Fruit fly (Drosophila melanogaster) whole organism, adult: Measurements from ENCODE around the gene Lrch.

ENCODE experiments used
- CG11617 ChIP-seq: fragments of 200-800 bp; sonication (Bioruptor generic); optimal IDR thresholded peaks from 2 replicates; lab custom pipeline; 2017; ENCODE audit warnings: mild to moderate bottlenecking, missing biosample characterization, missing genetic modification reagents, missing genetic modification characterization
- CG12768 ChIP-seq: fragments of 200-800 bp; sonication (Bioruptor generic); optimal IDR thresholded peaks from 2 replicates; lab custom pipeline; 2017; ENCODE audit warnings: missing biosample characterization, missing genetic modification characterization, mild to moderate bottlenecking, moderate library complexity, missing genetic modification reagents
- CG14711 ChIP-seq: fragments of 200-800 bp; sonication (Bioruptor generic); optimal IDR thresholded peaks from 2 replicates; lab custom pipeline; 2018; ENCODE audit warnings: missing biosample characterization, mild to moderate bottlenecking, missing genetic modification characterization, moderate library complexity
- CG1620 ChIP-seq: fragments of 200-800 bp; sonication (Bioruptor generic); optimal IDR thresholded peaks from 2 replicates; lab custom pipeline; 2016; ENCODE audit warnings: missing biosample characterization, missing genetic modification characterization
- CG33017 ChIP-seq: fragments of 200-800 bp; sonication (Bioruptor generic); optimal IDR thresholded peaks from 2 replicates; lab custom pipeline; 2018; ENCODE audit warnings: missing biosample characterization, mild to moderate bottlenecking, missing genetic modification characterization, moderate library complexity
- CG5204 ChIP-seq: fragments of 200-800 bp; sonication (Bioruptor generic); optimal IDR thresholded peaks from 2 replicates; lab custom pipeline; 2016; ENCODE audit warnings: missing biosample characterization, missing genetic modification characterization
- CG7045 ChIP-seq: fragments of 200-800 bp; sonication (Bioruptor generic); optimal IDR thresholded peaks from 2 replicates; lab custom pipeline; 2017; ENCODE audit warnings: missing biosample characterization, mild to moderate bottlenecking, missing genetic modification characterization
- CG7101 ChIP-seq: fragments of 200-800 bp; sonication (Bioruptor generic); optimal IDR thresholded peaks from 2 replicates; lab custom pipeline; 2018; ENCODE audit warnings: missing biosample characterization, mild to moderate bottlenecking, missing genetic modification characterization, moderate library complexity
- Clk ChIP-seq: fragments of 200-800 bp; sonication (Bioruptor generic); optimal IDR thresholded peaks from 2 replicates; lab custom pipeline; 2017; ENCODE audit warnings: missing biosample characterization, missing genetic modification characterization
- Crg-1 ChIP-seq: fragments of 200-800 bp; sonication (Bioruptor generic); optimal IDR thresholded peaks from 2 replicates; lab custom pipeline; 2016; ENCODE audit warnings: missing biosample characterization, missing genetic modification characterization
- Hr96 ChIP-seq: fragments of 200-800 bp; sonication (Bioruptor generic); optimal IDR thresholded peaks from 2 replicates; lab custom pipeline; 2016; ENCODE audit warnings: missing biosample characterization, missing genetic modification characterization
- Mnt ChIP-seq: fragments of 200-800 bp; sonication (Bioruptor generic); optimal IDR thresholded peaks from 2 replicates; lab custom pipeline; 2016; ENCODE audit warnings: missing biosample characterization, mild to moderate bottlenecking, missing genetic modification characterization
- bab1 ChIP-seq: fragments of 200-800 bp; sonication (Bioruptor generic); optimal IDR thresholded peaks from 3 replicates; lab custom pipeline; 2019; ENCODE audit warnings: missing biosample characterization, mild to moderate bottlenecking, missing genetic modification characterization, moderate library complexity
- cic ChIP-seq: fragments of 200-800 bp; sonication (Bioruptor generic); optimal IDR thresholded peaks from 2 replicates; lab custom pipeline; 2017; ENCODE audit warnings: missing biosample characterization, mild to moderate bottlenecking, missing genetic modification characterization, moderate library complexity
- cnc ChIP-seq, 2 experiments: fragments of >200 bp; optimal IDR thresholded peaks; 2 replicates each; lab custom pipeline; 2017
- kay ChIP-seq: fragments of 200-800 bp; sonication (Bioruptor generic); peaks from one replicate; lab custom pipeline; 2016; ENCODE audit warnings: missing biosample characterization, missing genetic modification characterization, borderline replicate concordance
- ovo ChIP-seq: fragments of 200-800 bp; sonication (Bioruptor generic); optimal IDR thresholded peaks from 2 replicates; lab custom pipeline; 2016; ENCODE audit warnings: missing biosample characterization, missing genetic modification characterization
- pad ChIP-seq: fragments of 200-800 bp; sonication (Bioruptor generic); optimal IDR thresholded peaks from 3 replicates; lab custom pipeline; 2017; ENCODE audit warnings: missing biosample characterization, missing genetic modification characterization, mild to moderate bottlenecking, moderate library complexity, missing genetic modification reagents
- tj ChIP-seq: fragments of 200-800 bp; sonication (Bioruptor generic); optimal IDR thresholded peaks from 3 replicates; lab custom pipeline; 2017; ENCODE audit warnings: missing biosample characterization, mild to moderate bottlenecking, missing genetic modification characterization, moderate library complexity
- toe ChIP-seq: fragments of 200-800 bp; sonication (Bioruptor generic); optimal IDR thresholded peaks from 2 replicates; lab custom pipeline; 2016; ENCODE audit warnings: missing biosample characterization, missing genetic modification characterization

The Lrch gene

DNA sequence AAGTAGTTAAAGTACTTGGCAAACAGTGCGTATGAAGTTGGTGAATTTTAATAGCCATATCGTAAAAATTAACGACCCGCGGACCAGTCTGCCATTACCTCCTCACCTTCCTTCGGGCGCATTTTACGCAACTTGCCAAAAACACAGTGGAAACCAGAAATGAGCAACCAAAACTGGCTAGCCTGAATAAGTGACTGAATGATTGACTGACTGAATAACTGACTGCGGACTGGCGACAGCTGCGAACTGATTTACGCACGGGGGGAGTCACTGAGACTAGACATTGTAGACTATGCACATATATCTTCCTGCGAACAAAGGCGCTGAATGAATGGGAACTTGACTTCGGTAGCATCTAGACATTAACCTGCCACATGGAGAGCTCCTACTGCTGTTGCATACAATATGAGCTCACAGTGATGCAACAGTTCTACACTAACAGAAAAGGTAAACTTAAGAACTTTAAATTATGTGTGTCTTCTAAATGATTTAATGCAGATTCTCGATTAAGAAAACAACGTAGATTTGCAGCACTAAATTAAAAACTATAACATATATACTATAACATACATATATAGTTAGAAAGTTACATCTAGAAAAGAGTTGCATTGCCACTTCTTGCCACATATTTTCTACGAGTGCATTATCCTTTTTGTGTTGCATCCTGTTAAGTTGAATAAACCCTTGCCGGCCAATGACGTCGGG lies 7.8 kb downstream of the Lrch start:
- TF ChIP-seq Crg-1 (no peak), kay (GFP tag; lab: Kevin White, UChicago) (no peak), CG14711 (tag; lab: Kevin White, UChicago) (no peak), Mnt (GFP tag; lab: Kevin White, UChicago) (no peak), toe (GFP tag; lab: Kevin White, UChicago) (no peak), CG7101 (no peak), CG1620 (GFP tag; lab: Kevin White, UChicago) (no peak), CG33017 (no peak), bab1 (GFP tag; lab: Kevin White, UChicago) (no peak)

DNA sequence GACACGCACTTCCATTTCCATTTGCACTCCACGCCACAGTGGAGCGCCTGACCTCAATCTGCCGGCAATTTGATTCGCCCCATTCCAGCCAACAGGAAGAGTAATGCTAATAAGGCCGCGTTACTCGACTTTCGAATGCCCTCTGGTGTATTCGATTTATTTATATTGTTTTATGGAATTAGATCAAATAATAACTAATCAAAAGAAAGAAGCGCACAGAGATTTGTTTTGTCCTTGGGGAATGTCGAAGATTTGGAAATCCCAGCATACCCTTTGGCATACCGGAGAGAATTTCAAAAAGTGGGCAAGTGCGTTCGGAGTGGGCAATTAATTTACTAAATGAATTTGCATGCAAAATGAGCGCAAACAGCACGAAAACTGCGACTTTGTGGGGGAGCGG lies 9.1 kb downstream of the Lrch start:
- no peak for TF ChIP-seq CG5204 (GFP tag; lab: Kevin White, UChicago)
- TF ChIP-seq CG7045 (GFP tag; lab: Kevin White, UChicago), result no peak
- TF ChIP-seq Mnt (GFP tag; lab: Kevin White, UChicago), result no peak
- no peak for TF ChIP-seq CG11617 (GFP tag; lab: Kevin White, UChicago)
- no peak for TF ChIP-seq Clk
- no peak for TF ChIP-seq CG7101
- TF ChIP-seq cic, result no peak
- TF ChIP-seq bab1 (GFP tag; lab: Kevin White, UChicago), result no peak
- TF ChIP-seq CG12768, result no peak
- no peak for TF ChIP-seq cnc (optimal IDR thresholded peaks at IDR 0.05; lab: Kevin White, UChicago)
- no peak for TF ChIP-seq toe (GFP tag; lab: Kevin White, UChicago)
- TF ChIP-seq Hr96, result no peak
- no peak for TF ChIP-seq pad (GFP tag; lab: Kevin White, UChicago)

DNA sequence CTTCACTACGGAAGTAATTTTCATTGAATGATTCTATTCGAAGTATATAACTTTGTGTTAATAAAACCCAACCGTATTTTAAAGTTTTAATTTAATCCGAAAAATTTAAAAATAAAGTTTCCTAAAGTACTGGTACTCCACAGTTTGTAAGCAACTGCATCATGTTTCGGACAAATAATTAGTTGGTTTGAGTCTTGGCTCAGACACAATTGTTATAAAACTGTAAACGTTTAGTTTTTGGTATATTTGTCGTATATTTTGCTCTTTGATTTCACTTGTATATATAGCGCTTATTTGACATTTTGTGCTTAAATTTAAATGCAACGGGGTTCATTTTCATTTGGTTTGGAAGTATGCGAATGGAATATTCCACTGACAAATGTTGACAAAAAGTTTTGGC lies 15.4 kb downstream of the Lrch start:
- TF ChIP-seq toe (GFP tag; lab: Kevin White, UChicago) (no peak), cic (no peak), ovo (GFP tag; lab: Kevin White, UChicago) (no peak), CG5204 (GFP tag; lab: Kevin White, UChicago) (no peak), CG7101 (no peak), CG12768 (no peak), bab1 (GFP tag; lab: Kevin White, UChicago) (no peak), Crg-1 (no peak), tj (GFP tag; lab: Kevin White, UChicago) (no peak), kay (GFP tag; lab: Kevin White, UChicago) (no peak), pad (GFP tag; lab: Kevin White, UChicago) (no peak), cnc (optimal IDR thresholded peaks at IDR 0.05; lab: Kevin White, UChicago) (no peak)

DNA sequence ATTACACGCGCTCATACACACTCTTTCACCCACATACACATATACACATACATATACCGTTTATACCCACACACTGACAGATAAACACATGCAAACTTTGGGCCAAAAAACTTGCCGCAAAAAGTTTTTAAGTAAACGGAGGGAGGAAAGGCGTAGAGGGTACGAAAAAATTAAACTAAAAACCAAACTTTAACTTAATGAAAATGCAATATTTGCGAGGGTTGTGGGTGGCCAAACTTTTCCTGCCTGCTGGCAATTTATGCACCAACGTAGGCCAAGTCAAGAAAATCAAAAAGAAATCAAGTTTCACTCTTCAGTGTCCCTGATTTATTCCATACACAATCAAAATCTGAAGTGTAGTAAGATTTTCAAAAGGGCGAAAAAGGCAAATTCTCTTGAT lies 20.7 kb downstream of the Lrch start, which contains the start of gene CG31804:
TSS of gene CG31804 (plus strand) at position 301 of the 400 bp plus-strand sequence.
- TF ChIP-seq Crg-1 (no peak), bab1 (GFP tag; lab: Kevin White, UChicago) (no peak)

DNA sequence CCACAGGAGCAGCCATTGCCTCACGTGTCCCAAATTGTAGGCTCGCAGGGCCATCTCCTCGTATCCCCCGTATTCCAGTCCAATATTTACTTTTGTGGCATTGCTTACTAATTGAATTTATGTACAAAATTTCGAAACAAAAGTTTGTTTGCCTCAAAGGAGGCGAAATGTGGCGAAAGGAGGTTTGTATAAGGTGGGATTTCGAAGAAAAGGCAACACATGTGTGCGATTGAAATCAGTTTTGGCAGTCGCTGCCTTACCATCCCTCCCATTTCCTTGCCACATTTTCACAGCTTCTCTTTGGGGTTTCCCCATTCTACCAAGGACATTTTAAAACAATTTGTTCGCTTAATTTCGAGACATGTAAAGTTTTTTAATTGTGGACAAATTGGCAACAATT lies 63.3 kb downstream of the Lrch start, which contains the start of gene CG45691:
TSS of gene CG45691 (minus strand) at position 101 of the 400 bp plus-strand sequence.
- TF ChIP-seq ovo (GFP tag; lab: Kevin White, UChicago) (no peak), toe (GFP tag; lab: Kevin White, UChicago) (no peak), bab1 (GFP tag; lab: Kevin White, UChicago) (no peak), Hr96 (no peak), cic (no peak), CG14711 (tag; lab: Kevin White, UChicago) (no peak), CG11617 (GFP tag; lab: Kevin White, UChicago) (no peak), CG7101 (no peak), CG12768 (no peak), CG5204 (GFP tag; lab: Kevin White, UChicago) (no peak), CG33017 (no peak), Mnt (GFP tag; lab: Kevin White, UChicago) (no peak), Crg-1 (no peak), pad (GFP tag; lab: Kevin White, UChicago) (no peak), kay (GFP tag; lab: Kevin White, UChicago) (no peak), CG1620 (GFP tag; lab: Kevin White, UChicago) (no peak), CG7045 (GFP tag; lab: Kevin White, UChicago) (no peak)
